Worm (Caenorhabditis elegans) whole organism, L4 larva: ENCODE data around the gene T19C4.5.

Experiments
- F44E2.7 ChIP-seq: fragments of 200-800 bp; sonication (Bioruptor generic); IDR thresholded peaks from 2 replicates; pipeline ENCODE4 v2.1.2; 2022; ENCODE audit warnings: missing genetic modification characterization, missing compliant biosample characterization
- F49E8.2 ChIP-seq: sonication (generic microtip); optimal IDR thresholded peaks from 2 replicates; lab custom pipeline; 2016; ENCODE audit warnings: missing compliant biosample characterization, mild to moderate bottlenecking, missing genetic modification characterization, borderline replicate concordance
- R02D3.7 ChIP-seq: fragments of 150-350 bp; sonication (generic microtip); optimal IDR thresholded peaks from 3 replicates; lab custom pipeline; 2014; ENCODE audit warnings: missing biosample characterization, missing genetic modification characterization
- T20F7.1 ChIP-seq: fragments of 200-800 bp; sonication (Bioruptor generic); optimal IDR thresholded peaks from 2 replicates; lab custom pipeline; 2018; ENCODE audit warnings: mild to moderate bottlenecking, missing genetic modification characterization, missing compliant biosample characterization
- ZK337.2 ChIP-seq: fragments of 200-800 bp; sonication (Bioruptor generic); IDR thresholded peaks from 2 replicates; pipeline ENCODE4 v1.3.6; 2022; ENCODE audit warnings: missing genetic modification reagents, missing genetic modification characterization, missing compliant biosample characterization
- ZK546.5 ChIP-seq, 2 experiments: sonication (generic microtip); optimal IDR thresholded peaks; 2 replicates each; lab custom pipeline; 2017; ENCODE audit warnings: missing biosample characterization in 2 of 2, missing genetic modification characterization in 2 of 2
- aha-1 ChIP-seq: fragments of 150-350 bp; peaks from one replicate; lab custom pipeline; 2014; ENCODE audit warnings: missing biosample characterization, missing genetic modification characterization
- aly-2 ChIP-seq: sonication (generic microtip); optimal IDR thresholded peaks from 2 replicates; lab custom pipeline; 2018; ENCODE audit warnings: missing biosample characterization, missing genetic modification characterization
- ceh-32 ChIP-seq: sonication (generic microtip); optimal IDR thresholded peaks from 2 replicates; lab custom pipeline; 2016; ENCODE audit warnings: mild to moderate bottlenecking, missing genetic modification characterization, missing compliant biosample characterization; ENCODE audit not compliant: poor library complexity
- ceh-44 ChIP-seq: fragments of 200-800 bp; sonication (Bioruptor generic); IDR thresholded peaks from 2 replicates; pipeline ENCODE4 v1.3.6; 2022; ENCODE audit warnings: missing genetic modification reagents, missing genetic modification characterization, missing compliant biosample characterization
- ceh-62 ChIP-seq: sonication (generic microtip); optimal IDR thresholded peaks from 2 replicates; lab custom pipeline; 2017; ENCODE audit warnings: missing biosample characterization, missing genetic modification characterization
- cey-2 ChIP-seq: sonication (generic microtip); optimal IDR thresholded peaks from 3 replicates; lab custom pipeline; 2017; ENCODE audit warnings: missing genetic modification characterization, mild to moderate bottlenecking, missing compliant biosample characterization, antibody characterized with exemption, borderline replicate concordance; ENCODE audit not compliant: insufficient read depth
- daf-12 ChIP-seq: fragments of 150-350 bp; optimal IDR thresholded peaks from 2 replicates; lab custom pipeline; 2014; ENCODE audit warnings: missing biosample characterization, missing genetic modification reagents, missing genetic modification characterization
- daf-19 ChIP-seq: fragments of 200-800 bp; sonication (Bioruptor generic); conservative IDR thresholded peaks from 2 replicates; pipeline ENCODE4 v1.3.6; 2022; ENCODE audit warnings: missing genetic modification characterization, missing compliant biosample characterization
- daf-8 ChIP-seq: fragments of 200-800 bp; sonication (Bioruptor generic); IDR thresholded peaks from 2 replicates; pipeline ENCODE4 v1.3.6; 2022; ENCODE audit warnings: missing genetic modification characterization, missing compliant biosample characterization
- dmd-6 ChIP-seq: fragments of 200-800 bp; sonication (Bioruptor generic); IDR thresholded peaks from 2 replicates; pipeline ENCODE4 v1.3.6; 2022; ENCODE audit warnings: missing genetic modification reagents, missing genetic modification characterization, missing compliant biosample characterization
- dmd-8 ChIP-seq: fragments of 200-800 bp; sonication (Bioruptor generic); IDR thresholded peaks from 2 replicates; pipeline ENCODE4 v1.3.6; 2022; ENCODE audit warnings: missing genetic modification characterization, missing compliant biosample characterization
- dmd-9 ChIP-seq: fragments of 200-800 bp; sonication (Bioruptor generic); IDR thresholded peaks from 2 replicates; pipeline ENCODE4 v1.3.6; 2022; ENCODE audit warnings: missing genetic modification reagents, missing genetic modification characterization, missing compliant biosample characterization
- gei-8 ChIP-seq: fragments of 200-800 bp; sonication (Bioruptor generic); optimal IDR thresholded peaks from 2 replicates; lab custom pipeline; 2018; ENCODE audit warnings: mild to moderate bottlenecking, missing genetic modification characterization, missing compliant biosample characterization
- hif-1 ChIP-seq, 2 experiments: sonication (generic microtip); optimal IDR thresholded peaks; 2 replicates each; lab custom pipeline; 2016 to 2017; ENCODE audit warnings: missing compliant biosample characterization in 2 of 2, missing genetic modification characterization in 2 of 2, missing genetic modification reagents in 2 of 2, missing genotype in 2 of 2, mild to moderate bottlenecking in 1 of 2
- hlh-11 ChIP-seq: fragments of 200-800 bp; sonication (Bioruptor generic); optimal IDR thresholded peaks from 2 replicates; lab custom pipeline; 2018; ENCODE audit warnings: mild to moderate bottlenecking, missing genetic modification characterization, missing compliant biosample characterization
- hlh-30 ChIP-seq: sonication (generic microtip); optimal IDR thresholded peaks from 2 replicates; lab custom pipeline; 2017; ENCODE audit warnings: antibody characterized with exemption, mild to moderate bottlenecking, missing genetic modification characterization, missing compliant biosample characterization; ENCODE audit not compliant: insufficient read depth
- jun-1 ChIP-seq: fragments of 150-350 bp; optimal IDR thresholded peaks from 2 replicates; lab custom pipeline; 2014; ENCODE audit warnings: missing biosample characterization, missing genetic modification reagents, missing genetic modification characterization
- lim-7 ChIP-seq: fragments of 200-800 bp; sonication (Bioruptor generic); IDR thresholded peaks from 2 replicates; pipeline ENCODE4 v1.3.6; 2022; ENCODE audit warnings: missing genetic modification characterization, missing compliant biosample characterization
- lin-1 ChIP-seq: fragments of 200-800 bp; sonication (Bioruptor generic); IDR thresholded peaks from 2 replicates; pipeline ENCODE4 v1.3.6; 2022; ENCODE audit warnings: missing genetic modification reagents, missing genetic modification characterization, missing compliant biosample characterization
- lin-13 ChIP-seq: fragments of 150-350 bp; optimal IDR thresholded peaks from 2 replicates; lab custom pipeline; 2014; ENCODE audit warnings: missing biosample characterization, missing genetic modification reagents, missing genetic modification characterization
- lin-29 ChIP-seq: fragments of 200-800 bp; sonication (Bioruptor generic); IDR thresholded peaks from 2 replicates; pipeline ENCODE4 v1.3.6; 2022; ENCODE audit warnings: missing genetic modification reagents, missing genetic modification characterization, missing compliant biosample characterization
- lsy-2 ChIP-seq, 2 experiments: fragments of 150-350 bp in 1 of 2; sonication (generic microtip) in 1 of 2; optimal IDR thresholded peaks; 2 replicates each; lab custom pipeline; 2014 to 2017; ENCODE audit warnings: missing biosample characterization in 2 of 2, missing genetic modification characterization in 2 of 2
- mdl-1 ChIP-seq, 2 experiments: fragments of 150-350 bp in 1 of 2; sonication (generic microtip) in 1 of 2; optimal IDR thresholded peaks; 2 replicates each; lab custom pipeline; 2014 to 2017; ENCODE audit warnings: missing biosample characterization in 2 of 2, missing genetic modification characterization in 2 of 2
- mdt-29 ChIP-seq: fragments of 200-800 bp; sonication (Bioruptor generic); IDR thresholded peaks from 2 replicates; pipeline ENCODE4 v1.3.6; 2022; ENCODE audit warnings: missing genetic modification reagents, missing genetic modification characterization, missing compliant biosample characterization
- mes-2 ChIP-seq: sonication (generic microtip); optimal IDR thresholded peaks from 2 replicates; lab custom pipeline; 2016; ENCODE audit warnings: missing genotype, mild to moderate bottlenecking, missing genetic modification characterization, missing compliant biosample characterization; ENCODE audit not compliant: poor library complexity, severe bottlenecking
- mxl-2 ChIP-seq: fragments of 200-800 bp; sonication (Bioruptor generic); conservative IDR thresholded peaks from 2 replicates; pipeline ENCODE4 v1.3.6; 2022; ENCODE audit warnings: missing genetic modification reagents, missing genetic modification characterization, missing compliant biosample characterization
- mxl-3 ChIP-seq: fragments of 200-800 bp; sonication (Bioruptor generic); optimal IDR thresholded peaks from 2 replicates; lab custom pipeline; 2018; ENCODE audit warnings: mild to moderate bottlenecking, missing genetic modification characterization, missing compliant biosample characterization
- nhr-28 ChIP-seq: fragments of 150-350 bp; optimal IDR thresholded peaks from 2 replicates; lab custom pipeline; 2014; ENCODE audit warnings: missing biosample characterization, missing genetic modification characterization
- pqm-1 ChIP-seq: sonication (generic microtip); optimal IDR thresholded peaks from 2 replicates; lab custom pipeline; 2017; ENCODE audit warnings: missing biosample characterization, missing genetic modification characterization
- snpc-1.2 ChIP-seq: fragments of 200-800 bp; sonication (Bioruptor generic); IDR thresholded peaks from 2 replicates; pipeline ENCODE4 v1.3.6; 2022; ENCODE audit warnings: missing genetic modification reagents, missing genetic modification characterization, missing compliant biosample characterization
- spr-1 ChIP-seq: sonication (generic microtip); optimal IDR thresholded peaks from 2 replicates; lab custom pipeline; 2016; ENCODE audit warnings: mild to moderate bottlenecking, missing genetic modification characterization, missing compliant biosample characterization
- tag-97 ChIP-seq: fragments of 200-800 bp; sonication (Bioruptor generic); IDR thresholded peaks from 2 replicates; pipeline ENCODE4 v1.3.6; 2022; ENCODE audit warnings: missing genetic modification characterization, missing compliant biosample characterization
- unc-39 ChIP-seq: sonication (generic microtip); optimal IDR thresholded peaks from 2 replicates; lab custom pipeline; 2017; ENCODE audit warnings: missing biosample characterization, missing genetic modification characterization
- zfp-2 ChIP-seq: sonication (generic microtip); optimal IDR thresholded peaks from 2 replicates; lab custom pipeline; 2016; ENCODE audit warnings: mild to moderate bottlenecking, missing genetic modification characterization, missing compliant biosample characterization
- zfp-3 ChIP-seq: fragments of 200-800 bp; sonication (Bioruptor generic); conservative IDR thresholded peaks from 2 replicates; pipeline ENCODE4 v1.3.6; 2022; ENCODE audit warnings: missing genetic modification reagents, missing genetic modification characterization, missing compliant biosample characterization
- ztf-7 ChIP-seq: fragments of 150-350 bp; optimal IDR thresholded peaks from 2 replicates; lab custom pipeline; 2014; ENCODE audit warnings: missing biosample characterization, missing genetic modification characterization

T19C4.5 gene

DNA sequence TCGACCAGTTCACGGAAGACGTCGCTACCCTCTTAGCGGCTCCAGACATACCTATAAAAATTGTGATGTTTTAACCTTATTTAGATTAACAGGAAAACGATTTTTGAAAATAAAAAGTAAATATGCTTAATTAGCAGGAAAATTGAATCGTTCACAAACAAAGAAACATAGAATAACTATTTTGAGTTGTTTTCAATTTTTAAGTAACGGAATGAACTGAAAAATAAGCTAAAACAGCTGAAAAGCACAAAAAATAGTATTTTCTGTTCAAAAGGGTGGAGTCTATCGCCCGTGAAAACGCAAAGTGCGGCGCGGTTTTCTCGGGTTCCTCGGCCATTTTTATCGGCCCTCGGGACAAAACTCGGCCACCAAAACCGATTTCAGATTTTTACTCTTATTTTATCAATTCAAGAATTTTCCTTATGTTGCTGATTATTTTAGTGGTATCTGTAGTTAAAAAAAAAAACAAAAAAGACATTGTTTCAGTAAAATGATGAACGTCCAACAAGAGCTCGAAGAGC is 48.1 kb upstream of the T19C4.5 start, which contains the start of the genes atp-5 and lmtr-3 (continued):
- TF ChIP-seq snpc-1.2 (GFP tag; lab: Robert Waterston, UW) = no peak
- TF ChIP-seq dmd-9 (GFP tag; lab: Robert Waterston, UW) = peak; percentile 78
- no peak for TF ChIP-seq daf-12 (tag; lab: Kevin White, UChicago)
- TF ChIP-seq R02D3.7 (tag; lab: Kevin White, UChicago) = no peak
- peak; percentile 76 for TF ChIP-seq mxl-3
- peak; percentile 86; the same call in 1 of the 2 replicates for TF ChIP-seq ZK337.2 (GFP tag; lab: Robert Waterston, UW)
- peak in 1 of 2 experiments; percentile 67 for TF ChIP-seq lsy-2 (tag; optimal IDR thresholded peaks at IDR 0.05; lab: Kevin White, UChicago)
- TF ChIP-seq mes-2 (tag; lab: Kevin White, UChicago) = peak; percentile 99
- TF ChIP-seq daf-19 (GFP tag; lab: Robert Waterston, UW) = no peak
- TF ChIP-seq hlh-11 (tag; lab: Kevin White, UChicago) = peak; percentile 79
- no peak for TF ChIP-seq ZK546.5 (tag; optimal IDR thresholded peaks at IDR 0.05; lab: Kevin White, UChicago)
- TF ChIP-seq pqm-1 = no peak
- no peak for TF ChIP-seq lin-1 (GFP tag; lab: Robert Waterston, UW)
- peak in 1 of 2 experiments; percentile 91 for TF ChIP-seq hif-1 (tag; optimal IDR thresholded peaks at IDR 0.05; lab: Kevin White, UChicago)
- TF ChIP-seq F44E2.7 (GFP tag; lab: Robert Waterston, UW) = no peak
- TF ChIP-seq ceh-62 = no peak
- peak; percentile 85 for TF ChIP-seq ceh-44
- peak in 1 of 2 experiments; percentile 48 for TF ChIP-seq mdl-1 (tag; optimal IDR thresholded peaks at IDR 0.05; lab: Kevin White, UChicago)
- TF ChIP-seq gei-8 (GFP tag; lab: Kevin White, UChicago) = no peak
- no peak for TF ChIP-seq ceh-32 (tag; lab: Kevin White, UChicago)
- TF ChIP-seq lin-13 (GFP tag; lab: Kevin White, UChicago) = peak; percentile 43
- TF ChIP-seq dmd-6 (GFP tag; lab: Robert Waterston, UW) = peak; percentile 85
- TF ChIP-seq zfp-3 (GFP tag; lab: Robert Waterston, UW) = 0 out of 2 replicates have a peak, but pooled peaks have one; percentile 12
- TF ChIP-seq mxl-2 (GFP tag; lab: Robert Waterston, UW) = no peak
- TF ChIP-seq lim-7 (GFP tag; lab: Robert Waterston, UW) = no peak
- TF ChIP-seq tag-97 (GFP tag; lab: Robert Waterston, UW) = 0 out of 2 replicates have a peak, but pooled peaks have one; percentile 23
- TF ChIP-seq lin-29 = no peak
- no peak for TF ChIP-seq ztf-7
- no peak for TF ChIP-seq unc-39 (tag; lab: Kevin White, UChicago)
- TF ChIP-seq F49E8.2 (tag; lab: Kevin White, UChicago) = peak; percentile 9
- no peak for TF ChIP-seq zfp-2 (tag; lab: Kevin White, UChicago)
- TF ChIP-seq daf-8 = no peak
- peak; percentile 93 for TF ChIP-seq hlh-30 (tag; lab: Kevin White, UChicago)

- TF ChIP-seq T20F7.1 (peak; percentile 48), aly-2 (no peak)
These were observed 47.1 kb upstream of the T19C4.5 start, which contains the start of gene C06H2.2 for ce11 chrV:11124922-11125321. Gene C06H2.2 (plus strand): TSS chrV:11125222.

- TF ChIP-seq daf-8 = no peak
- no peak for TF ChIP-seq T20F7.1
- no peak for TF ChIP-seq aha-1
- no peak for TF ChIP-seq jun-1
- TF ChIP-seq mdt-29 (GFP tag; lab: Robert Waterston, UW) = no peak
- TF ChIP-seq nhr-28 (tag; lab: Kevin White, UChicago) = no peak
- TF ChIP-seq spr-1 = no peak
- TF ChIP-seq dmd-9 (GFP tag; lab: Robert Waterston, UW) = no peak
- no peak for TF ChIP-seq cey-2 (tag; lab: Kevin White, UChicago)
- TF ChIP-seq dmd-8 (GFP tag; lab: Robert Waterston, UW) = no peak
These were observed 44.8 kb upstream of the T19C4.5 start, which contains the start of gene jmjd-5 for ce11 chrV:11127197-11127596. Gene jmjd-5 (plus strand): TSS chrV:11127497.
